Worm (Caenorhabditis elegans) whole organism, young adult: ENCODE data around the gene str-56.

Experiments
- B0336.3 ChIP-seq: fragments of 200-800 bp; sonication (Bioruptor generic); IDR thresholded peaks from 2 replicates; pipeline ENCODE4 v1.3.6; 2022; ENCODE audit warnings: missing genetic modification characterization, missing compliant biosample characterization
- F22D6.2 ChIP-seq: sonication (generic microtip); optimal IDR thresholded peaks from 2 replicates; lab custom pipeline; 2016; ENCODE audit warnings: mild to moderate bottlenecking, missing genetic modification characterization, missing compliant biosample characterization
- ceh-100 ChIP-seq: fragments of 200-800 bp; sonication (Bioruptor generic); IDR thresholded peaks from 2 replicates; pipeline ENCODE4 v1.3.6; 2022; ENCODE audit warnings: missing genetic modification reagents, missing genetic modification characterization, missing compliant biosample characterization
- egl-44 ChIP-seq: fragments of 200-800 bp; sonication (Bioruptor generic); IDR thresholded peaks from 2 replicates; pipeline ENCODE4 v1.3.6; 2022; ENCODE audit warnings: missing genetic modification reagents, missing genetic modification characterization, missing compliant biosample characterization
- lsl-1 ChIP-seq: fragments of 200-800 bp; sonication (Bioruptor generic); optimal IDR thresholded peaks from 2 replicates; lab custom pipeline; 2018; ENCODE audit warnings: mild to moderate bottlenecking, missing genetic modification characterization, moderate library complexity, missing compliant biosample characterization
- madf-3 ChIP-seq: fragments of 200-800 bp; sonication (Bioruptor generic); IDR thresholded peaks from 2 replicates; pipeline ENCODE4 v1.3.6; 2022; ENCODE audit warnings: missing genetic modification reagents, missing genetic modification characterization, missing compliant biosample characterization
- pha-4 ChIP-seq: fragments of 150-350 bp; sonication (generic microtip); optimal IDR thresholded peaks from 2 replicates; lab custom pipeline; 2014; ENCODE audit warnings: missing biosample characterization, missing genetic modification reagents, missing genetic modification characterization
- rcor-1 ChIP-seq: fragments of 200-800 bp; sonication (Bioruptor generic); IDR thresholded peaks from 2 replicates; pipeline ENCODE4 v1.3.6; 2022; ENCODE audit warnings: missing genetic modification reagents, missing genetic modification characterization, missing compliant biosample characterization
- repo-1 ChIP-seq: sonication (generic microtip); optimal IDR thresholded peaks from 2 replicates; lab custom pipeline; 2017; ENCODE audit warnings: mild to moderate bottlenecking, missing genetic modification characterization, missing compliant biosample characterization
- snpc-4 ChIP-seq, 5 experiments: fragments of 150-350 bp in 1 of 5; sonication (generic microtip) in 4 of 5; optimal IDR thresholded peaks; 2 replicates each; lab custom pipeline; 2014 to 2018; ENCODE audit warnings: missing genetic modification characterization in 5 of 5, missing biosample characterization in 3 of 5, antibody characterized with exemption in 2 of 5, mild to moderate bottlenecking in 2 of 5, missing compliant biosample characterization in 2 of 5, missing genotype in 2 of 5, moderate library complexity in 2 of 5, missing genetic modification reagents in 1 of 5
- sptf-2 ChIP-seq: fragments of 200-800 bp; sonication (Bioruptor generic); optimal IDR thresholded peaks from 2 replicates; lab custom pipeline; 2018; ENCODE audit warnings: mild to moderate bottlenecking, missing genetic modification characterization, missing compliant biosample characterization
- unc-130 ChIP-seq: sonication (generic microtip); optimal IDR thresholded peaks from 2 replicates; lab custom pipeline; 2016; ENCODE audit warnings: missing genetic modification reagents, missing genetic modification characterization, missing compliant biosample characterization
- unc-62 ChIP-seq: fragments of 150-350 bp; optimal IDR thresholded peaks from 2 replicates; lab custom pipeline; 2014; ENCODE audit warnings: missing biosample characterization, missing genetic modification reagents, missing genetic modification characterization
- ztf-25 ChIP-seq: fragments of 200-800 bp; sonication (Bioruptor generic); IDR thresholded peaks from 2 replicates; pipeline ENCODE4 v1.3.6; 2022; ENCODE audit warnings: missing genetic modification reagents, missing genetic modification characterization, missing compliant biosample characterization

DNA sequence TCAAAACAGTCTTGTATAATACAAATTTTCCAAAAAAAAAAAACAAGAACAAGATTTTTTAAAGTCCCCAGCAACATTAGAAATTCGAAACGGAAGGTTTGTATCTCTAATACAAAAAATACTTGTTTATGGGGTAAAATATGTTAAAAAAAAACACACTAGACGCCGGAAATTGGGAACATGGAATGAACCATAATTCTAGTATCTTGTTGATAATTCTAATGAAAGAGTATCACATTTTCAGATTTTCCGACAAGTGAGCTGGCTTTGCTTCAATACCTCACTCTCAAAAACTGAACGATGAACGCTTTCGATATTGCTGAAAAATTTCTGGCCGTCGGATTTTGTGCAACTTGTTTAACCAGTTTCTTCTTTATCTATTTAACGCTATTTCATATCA is 25.3 kb downstream of the str-56 start, which contains the start of gene str-60:
- no peak for TF ChIP-seq pha-4 (tag; lab: Kevin White, UChicago)
- TF ChIP-seq lsl-1 (GFP tag; lab: Kevin White, UChicago), result no peak
- TF ChIP-seq egl-44, result no peak
- no peak for TF ChIP-seq unc-130 (GFP tag; lab: Kevin White, UChicago)
- no peak for TF ChIP-seq repo-1 (tag; lab: Kevin White, UChicago)
- TF ChIP-seq snpc-4 (GFP tag; optimal IDR thresholded peaks at IDR 0.05; lab: Kevin White, UChicago), result no peak
- no peak for TF ChIP-seq snpc-4 (tag; optimal IDR thresholded peaks at IDR 0.05; lab: Kevin White, UChicago)
- no peak for TF ChIP-seq sptf-2 (GFP tag; lab: Kevin White, UChicago)
- no peak for TF ChIP-seq ceh-100 (GFP tag; lab: Robert Waterston, UW)
- TF ChIP-seq B0336.3 (GFP tag; lab: Robert Waterston, UW), result no peak
- no peak for TF ChIP-seq madf-3 (GFP tag; lab: Robert Waterston, UW)
- TF ChIP-seq F22D6.2 (tag; lab: Kevin White, UChicago), result no peak
- no peak for TF ChIP-seq rcor-1 (GFP tag; lab: Robert Waterston, UW)
- TF ChIP-seq unc-62, result no peak
- no peak for TF ChIP-seq ztf-25 (GFP tag; lab: Robert Waterston, UW)
